Fruit fly (Drosophila melanogaster): Measurements from ENCODE around the gene CG15743.
A peak's percentile ranks its signal among the peaks of the same experiment; 100 is the strongest.

The CG15743 gene

dm6 chrX:13287854-13288376 lies 2.4 kb downstream of the CG15743 start, which contains the start of gene Remo (continued):
- TF ChIP-seq tx (GFP tag; optimal IDR thresholded peaks at IDR 0.05): no peak
- TF ChIP-seq tup (GFP tag; optimal IDR thresholded peaks at IDR 0.05): no peak
- TF ChIP-seq nau (GFP tag; optimal IDR thresholded peaks at IDR 0.05): no peak
- TF ChIP-seq Bgb (GFP tag; IDR thresholded peaks at IDR 0.05; ENCODE audit: partially characterized antibody): peak; percentile 79
- no peak for TF ChIP-seq pho (GFP tag; optimal IDR thresholded peaks at IDR 0.05)
- no peak for TF ChIP-seq CG12104 (GFP tag; optimal IDR thresholded peaks at IDR 0.05)
- no peak for TF ChIP-seq CG4707 (GFP tag; optimal IDR thresholded peaks at IDR 0.05)
- TF ChIP-seq CG5953 (GFP tag; IDR thresholded peaks at IDR 0.05): no peak
- TF ChIP-seq pan (optimal IDR thresholded peaks at IDR 0.05): no peak
- TF ChIP-seq pan (GFP tag; optimal IDR thresholded peaks at IDR 0.05 in 1 of 2, IDR thresholded peaks at IDR 0.05 in 1 of 2): no peak
- TF ChIP-seq CG12219 (GFP tag; optimal IDR thresholded peaks at IDR 0.05): no peak
- TF ChIP-seq CG10979 (tag; optimal IDR thresholded peaks at IDR 0.05): no peak
- no peak for TF ChIP-seq nerfin-1 (tag; optimal IDR thresholded peaks at IDR 0.05)
- no peak for TF ChIP-seq rib (GFP tag; IDR thresholded peaks at IDR 0.05)
- peak; percentile 72; the same call in 1 of the 2 replicates for TF ChIP-seq CG42726 (GFP tag; IDR thresholded peaks at IDR 0.05; ENCODE audit: partially characterized antibody)
- TF ChIP-seq CkIIα-i1 (GFP tag; IDR thresholded peaks at IDR 0.05): no peak
- no peak for TF ChIP-seq lola (GFP tag; optimal IDR thresholded peaks at IDR 0.05)
- peak; percentile 61 for TF ChIP-seq nom (GFP tag; optimal IDR thresholded peaks at IDR 0.05)
- no peak for TF ChIP-seq Trl (optimal IDR thresholded peaks at IDR 0.05)
- TF ChIP-seq Trl (GFP tag; optimal IDR thresholded peaks at IDR 0.05): no peak
- no peak for TF ChIP-seq CG17568 (GFP tag; optimal IDR thresholded peaks at IDR 0.05)
- TF ChIP-seq CG16815 (GFP tag; optimal IDR thresholded peaks at IDR 0.05): no peak
- TF ChIP-seq CG17385 (GFP tag; optimal IDR thresholded peaks at IDR 0.05): no peak
- peak; percentile 13 for TF ChIP-seq Dek (tag; optimal IDR thresholded peaks at IDR 0.05)
- TF ChIP-seq CG32767 (GFP tag; IDR thresholded peaks at IDR 0.05): no peak
- TF ChIP-seq gce (GFP tag; IDR thresholded peaks at IDR 0.05): no peak
- TF ChIP-seq Pdp1 (GFP tag; optimal IDR thresholded peaks at IDR 0.05): peak in 1 of 2 experiments; percentile 61
- TF ChIP-seq sc (optimal IDR thresholded peaks at IDR 0.05): no peak
- TF ChIP-seq sc (GFP tag; optimal IDR thresholded peaks at IDR 0.05): no peak
- no peak for TF ChIP-seq ken (GFP tag; IDR thresholded peaks at IDR 0.05)
- TF ChIP-seq CG33213 (GFP tag; optimal IDR thresholded peaks at IDR 0.05): peak; percentile 19
- peak; percentile 9 for TF ChIP-seq CG2120 (GFP tag; optimal IDR thresholded peaks at IDR 0.05)
- peak; percentile 68 for TF ChIP-seq bbx (GFP tag; IDR thresholded peaks at IDR 0.05; ENCODE audit: partially characterized antibody)
- TF ChIP-seq CG6854 (GFP tag; optimal IDR thresholded peaks at IDR 0.05): no peak
- peak; percentile 88 for TF ChIP-seq crol (GFP tag; IDR thresholded peaks at IDR 0.05)
- no peak for TF ChIP-seq Nf-YA (GFP tag; IDR thresholded peaks at IDR 0.05)
- TF ChIP-seq wek (GFP tag; optimal IDR thresholded peaks at IDR 0.05): no peak
- TF ChIP-seq CG11696 (GFP tag; IDR thresholded peaks at IDR 0.05): no peak
- TF ChIP-seq Kr (GFP tag; optimal IDR thresholded peaks at IDR 0.05): no peak
- no peak for TF ChIP-seq prd (optimal IDR thresholded peaks at IDR 0.05)
- no peak for TF ChIP-seq prd (GFP tag; IDR thresholded peaks at IDR 0.05)
- TF ChIP-seq CG34224 (GFP tag; IDR thresholded peaks at IDR 0.05; ENCODE audit: partially characterized antibody): peak; percentile 50
- TF ChIP-seq Mes4 (GFP tag; optimal IDR thresholded peaks at IDR 0.05): no peak
- TF ChIP-seq lab (GFP tag; optimal IDR thresholded peaks at IDR 0.05): no peak
- 0 out of 3 replicates have a peak, but pooled peaks have one; percentile 53 for TF ChIP-seq Doc3 (GFP tag; IDR thresholded peaks at IDR 0.05; ENCODE audit: partially characterized antibody)
- TF ChIP-seq bsh (GFP tag; optimal IDR thresholded peaks at IDR 0.05): no peak
- no peak for TF ChIP-seq fd3F (GFP tag; optimal IDR thresholded peaks at IDR 0.05)
- no peak for TF ChIP-seq CG4730 (GFP tag; IDR thresholded peaks at IDR 0.05)
- TF ChIP-seq nmo (GFP tag; optimal IDR thresholded peaks at IDR 0.05): peak; percentile 59
- no peak for TF ChIP-seq CG1792 (GFP tag; optimal IDR thresholded peaks at IDR 0.05)
- TF ChIP-seq CG1832 (GFP tag; optimal IDR thresholded peaks at IDR 0.05): no peak

All from whole organism, embryonic.